Comparison of ENCODE assay signal across 2 fruit fly cellular contexts in the genomic region with DNA sequence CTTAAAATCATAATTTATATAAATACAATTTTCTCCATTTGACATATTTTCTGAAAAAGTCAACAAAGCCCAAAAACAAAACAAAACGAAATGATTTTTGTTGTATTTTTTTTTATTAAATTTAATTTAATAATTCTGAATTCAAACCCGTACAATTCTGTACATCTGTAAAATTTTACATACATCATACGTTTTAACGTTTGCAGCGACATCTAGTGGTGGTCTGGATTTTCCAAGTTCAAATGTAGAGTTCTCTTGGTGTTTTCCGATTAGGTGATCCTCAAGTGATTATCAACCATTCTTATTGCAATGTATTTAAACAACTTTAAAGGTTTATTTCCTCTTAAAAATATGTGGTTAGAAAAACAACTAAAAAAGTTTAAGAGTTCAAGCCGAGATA.
A peak's percentile ranks its signal among the peaks of the same experiment; 100 is the strongest.
TF ChIP-seq lines count a peak whose summit lies in the region.

No protein-coding gene starts in this region.

TF ChIP-seq in whole organism, embryonic, 481 proteins besides CTCF, POLR2A, EP300 and RAD21 (continued from another document and continues in another):
- TF ChIP-seq Nf-YB (GFP tag; optimal IDR thresholded peaks at IDR 0.05; lab: Kevin White, UChicago) (no peak), CG1233 (GFP tag; optimal IDR thresholded peaks at IDR 0.05; lab: Kevin White, UChicago) (no peak), tin (GFP tag; optimal IDR thresholded peaks at IDR 0.05; lab: Kevin White, UChicago) (peak; percentile 43), NK7.1 (GFP tag; optimal IDR thresholded peaks at IDR 0.05; lab: Kevin White, UChicago) (no peak), CG10979 (tag; optimal IDR thresholded peaks at IDR 0.05; lab: Kevin White, UChicago) (peak; percentile 100), Hmr (GFP tag; optimal IDR thresholded peaks at IDR 0.05; lab: Kevin White, UChicago) (peak; percentile 27), phol (tag; optimal IDR thresholded peaks at IDR 0.05; lab: Kevin White, UChicago) (peak; percentile 42), Sox102F (GFP tag; optimal IDR thresholded peaks at IDR 0.05; lab: Kevin White, UChicago) (peak; percentile 39), zfh1 (GFP tag; IDR thresholded peaks at IDR 0.05; lab: Robert Waterston, UW) (peak; percentile 15; the same call in 1 of the 3 replicates), Sry-δ (GFP tag; optimal IDR thresholded peaks at IDR 0.05; lab: Kevin White, UChicago) (peak; percentile 7), CG14860 (GFP tag; IDR thresholded peaks at IDR 0.05; lab: Robert Waterston, UW; ENCODE audit: partially characterized antibody) (no peak), jumu (GFP tag; optimal IDR thresholded peaks at IDR 0.05; lab: Kevin White, UChicago) (peak; percentile 15), CG10543 (GFP tag; optimal IDR thresholded peaks at IDR 0.05; lab: Kevin White, UChicago) (no peak), CG15696 (tag; optimal IDR thresholded peaks at IDR 0.05; lab: Kevin White, UChicago) (peak; percentile 68), CG7556 (GFP tag; optimal IDR thresholded peaks at IDR 0.05; lab: Kevin White, UChicago) (no peak), CG8089 (GFP tag; optimal IDR thresholded peaks at IDR 0.05; lab: Kevin White, UChicago) (peak; percentile 14), CG2199 (GFP tag; IDR thresholded peaks at IDR 0.05; lab: Robert Waterston, UW) (peak; percentile 65; the same call in 1 of the 3 replicates), odd (GFP tag; optimal IDR thresholded peaks at IDR 0.05; lab: Kevin White, UChicago) (no peak), tna (GFP tag; IDR thresholded peaks at IDR 0.05; lab: Robert Waterston, UW; ENCODE audit: partially characterized antibody) (no peak), Elba2 (GFP tag; optimal IDR thresholded peaks at IDR 0.05; lab: Kevin White, UChicago) (peak; percentile 97), trem (tag; optimal IDR thresholded peaks at IDR 0.05; lab: Kevin White, UChicago) (peak; percentile 57), Xbp1 (GFP tag; optimal IDR thresholded peaks at IDR 0.05; lab: Kevin White, UChicago) (peak; percentile 72), CG17829 (tag; optimal IDR thresholded peaks at IDR 0.05; lab: Kevin White, UChicago) (peak; percentile 73), Ptx1 (GFP tag; IDR thresholded peaks at IDR 0.05; lab: Robert Waterston, UW) (0 out of 2 replicates have a peak, but pooled peaks have one; percentile 20), Jarid2 (GFP tag; optimal IDR thresholded peaks at IDR 0.05; lab: Kevin White, UChicago) (peak; percentile 34), CG17186 (GFP tag; optimal IDR thresholded peaks at IDR 0.05; lab: Kevin White, UChicago) (no peak), CG13296 (GFP tag; optimal IDR thresholded peaks at IDR 0.05; lab: Kevin White, UChicago) (no peak), CG13287 (GFP tag; IDR thresholded peaks at IDR 0.05; lab: Robert Waterston, UW; ENCODE audit: partially characterized antibody) (no peak), CG4854 (GFP tag; optimal IDR thresholded peaks at IDR 0.05; lab: Kevin White, UChicago) (no peak), salm (tag; optimal IDR thresholded peaks at IDR 0.05; lab: Kevin White, UChicago) (no peak), Antp (GFP tag; optimal IDR thresholded peaks at IDR 0.05; lab: Kevin White, UChicago) (peak; percentile 20), CG1647 (GFP tag; optimal IDR thresholded peaks at IDR 0.05; lab: Kevin White, UChicago) (peak; percentile 20), Mrtf (GFP tag; IDR thresholded peaks at IDR 0.05; lab: Robert Waterston, UW) (no peak), amos (GFP tag; IDR thresholded peaks at IDR 0.05; lab: Robert Waterston, UW; ENCODE audit: partially characterized antibody) (peak; percentile 56), sug (tag; optimal IDR thresholded peaks at IDR 0.05; lab: Kevin White, UChicago) (peak; percentile 29), CG14050 (GFP tag; IDR thresholded peaks at IDR 0.05; lab: Robert Waterston, UW) (no peak), CG18764 (GFP tag; optimal IDR thresholded peaks at IDR 0.05; lab: Kevin White, UChicago) (peak; percentile 15), CG9876 (GFP tag; optimal IDR thresholded peaks at IDR 0.05; lab: Kevin White, UChicago) (peak; percentile 24), insv (GFP tag; optimal IDR thresholded peaks at IDR 0.05; lab: Kevin White, UChicago) (peak in 1 of 2 experiments; percentile 99), Drgx (GFP tag; IDR thresholded peaks at IDR 0.05; lab: Robert Waterston, UW) (no peak), CG8944 (GFP tag; optimal IDR thresholded peaks at IDR 0.05; lab: Kevin White, UChicago) (peak; percentile 26), CG12769 (tag; optimal IDR thresholded peaks at IDR 0.05; lab: Kevin White, UChicago) (peak; percentile 22), dmrt11E (tag; optimal IDR thresholded peaks at IDR 0.05; lab: Kevin White, UChicago) (peak; percentile 19), CG3995 (GFP tag; optimal IDR thresholded peaks at IDR 0.05; lab: Kevin White, UChicago) (peak; percentile 77), Atf-2 (GFP tag; optimal IDR thresholded peaks at IDR 0.05; lab: Kevin White, UChicago) (no peak), Hsf (GFP tag; optimal IDR thresholded peaks at IDR 0.05; lab: Kevin White, UChicago) (peak; percentile 50), Mad (GFP tag; optimal IDR thresholded peaks at IDR 0.05; lab: Kevin White, UChicago) (peak; percentile 14), otp (GFP tag; IDR thresholded peaks at IDR 0.05; lab: Robert Waterston, UW) (no peak), lmd (GFP tag; IDR thresholded peaks at IDR 0.05; lab: Robert Waterston, UW) (no peak; the same call in 1 of the 2 replicates), Myb (GFP tag; optimal IDR thresholded peaks at IDR 0.05; lab: Kevin White, UChicago) (peak; percentile 2), Dek (tag; optimal IDR thresholded peaks at IDR 0.05; lab: Kevin White, UChicago) (peak; percentile 56), Poxn (GFP tag; IDR thresholded peaks at IDR 0.05; lab: Robert Waterston, UW) (no peak), sisA (GFP tag; IDR thresholded peaks at IDR 0.05; lab: Robert Waterston, UW) (peak; percentile 36), NFAT (GFP tag; IDR thresholded peaks at IDR 0.05; lab: Robert Waterston, UW) (peak; percentile 38; the same call in 1 of the 2 replicates), Ets97D (GFP tag; optimal IDR thresholded peaks at IDR 0.05; lab: Kevin White, UChicago) (peak; percentile 14), CG11247 (GFP tag; IDR thresholded peaks at IDR 0.05; lab: Robert Waterston, UW) (peak; percentile 57), Trl (optimal IDR thresholded peaks at IDR 0.05; lab: Kevin White, UChicago) (no peak), Trl (GFP tag; optimal IDR thresholded peaks at IDR 0.05; lab: Kevin White, UChicago) (peak; percentile 1), fd102C (GFP tag; optimal IDR thresholded peaks at IDR 0.05; lab: Kevin White, UChicago) (peak; percentile 51), gem (tag; optimal IDR thresholded peaks at IDR 0.05; lab: Kevin White, UChicago) (peak; percentile 54), CG1603 (tag; optimal IDR thresholded peaks at IDR 0.05; lab: Kevin White, UChicago) (peak; percentile 49), CG12071 (GFP tag; optimal IDR thresholded peaks at IDR 0.05; lab: Kevin White, UChicago) (no peak), Hr3 (GFP tag; optimal IDR thresholded peaks at IDR 0.05; lab: Kevin White, UChicago) (peak; percentile 33)

TF ChIP-seq in whole organism, prepupa, 60 proteins besides CTCF, POLR2A, EP300 and RAD21 (continued from another document):
- no peak for TF ChIP-seq Sox102F (GFP tag; optimal IDR thresholded peaks at IDR 0.05; lab: Kevin White, UChicago)
- TF ChIP-seq Sox14 (GFP tag; optimal IDR thresholded peaks at IDR 0.05; lab: Kevin White, UChicago) = no peak
- no peak for TF ChIP-seq Eip75B (GFP tag; optimal IDR thresholded peaks at IDR 0.05; lab: Kevin White, UChicago)
- no peak for TF ChIP-seq vri (GFP tag; optimal IDR thresholded peaks at IDR 0.05; lab: Kevin White, UChicago)
- peak; percentile 15 for TF ChIP-seq CG10631 (GFP tag; optimal IDR thresholded peaks at IDR 0.05; lab: Kevin White, UChicago)
- no peak for TF ChIP-seq CG8632 (GFP tag; optimal IDR thresholded peaks at IDR 0.05; lab: Kevin White, UChicago)
- TF ChIP-seq lz (GFP tag; optimal IDR thresholded peaks at IDR 0.05; lab: Kevin White, UChicago) = peak; percentile 26
- TF ChIP-seq Hr38 (GFP tag; optimal IDR thresholded peaks at IDR 0.05; lab: Kevin White, UChicago) = no peak
- TF ChIP-seq CG10669 (GFP tag; optimal IDR thresholded peaks at IDR 0.05; lab: Kevin White, UChicago) = no peak
- TF ChIP-seq pdm3 (GFP tag; optimal IDR thresholded peaks at IDR 0.05; lab: Kevin White, UChicago) = no peak
- no peak for TF ChIP-seq salr (GFP tag; optimal IDR thresholded peaks at IDR 0.05; lab: Kevin White, UChicago)
- TF ChIP-seq Met (GFP tag; optimal IDR thresholded peaks at IDR 0.05; lab: Kevin White, UChicago) = peak; percentile 5
- TF ChIP-seq net (GFP tag; optimal IDR thresholded peaks at IDR 0.05; lab: Kevin White, UChicago) = no peak
- no peak for TF ChIP-seq eg (GFP tag; IDR thresholded peaks at IDR 0.05; lab: Robert Waterston, UW)
- TF ChIP-seq CG11762 (GFP tag; optimal IDR thresholded peaks at IDR 0.05; lab: Kevin White, UChicago; ENCODE audit: insufficient read depth) = no peak
- no peak for TF ChIP-seq CG7368 (GFP tag; optimal IDR thresholded peaks at IDR 0.05; lab: Kevin White, UChicago)
- TF ChIP-seq CG9139 (GFP tag; optimal IDR thresholded peaks at IDR 0.05; lab: Kevin White, UChicago) = no peak
- no peak for TF ChIP-seq fd59A (GFP tag; optimal IDR thresholded peaks at IDR 0.05; lab: Kevin White, UChicago)
- no peak for TF ChIP-seq fkh (GFP tag; optimal IDR thresholded peaks at IDR 0.05; lab: Kevin White, UChicago)
- peak; percentile 17 for TF ChIP-seq Eip78C (GFP tag; lab: Kevin White, UChicago)
- TF ChIP-seq CG6163 (GFP tag; IDR thresholded peaks at IDR 0.05; lab: Robert Waterston, UW) = no peak
- no peak for TF ChIP-seq topi (GFP tag; optimal IDR thresholded peaks at IDR 0.05; lab: Kevin White, UChicago)
- peak; percentile 37 for TF ChIP-seq cyc (GFP tag; optimal IDR thresholded peaks at IDR 0.05; lab: Kevin White, UChicago)
- no peak for TF ChIP-seq Gug (GFP tag; IDR thresholded peaks at IDR 0.05; lab: Robert Waterston, UW)
- peak; percentile 38 for TF ChIP-seq Hr39 (GFP tag; optimal IDR thresholded peaks at IDR 0.05; lab: Kevin White, UChicago)
- no peak for TF ChIP-seq fd85E (GFP tag; optimal IDR thresholded peaks at IDR 0.05; lab: Kevin White, UChicago)
- no peak for TF ChIP-seq ss (GFP tag; optimal IDR thresholded peaks at IDR 0.05; lab: Kevin White, UChicago)
- TF ChIP-seq CG1621 (tag; optimal IDR thresholded peaks at IDR 0.05; lab: Kevin White, UChicago) = peak; percentile 100
- TF ChIP-seq CG8319 (GFP tag; optimal IDR thresholded peaks at IDR 0.05; lab: Kevin White, UChicago) = no peak
- TF ChIP-seq CG16779 (tag; optimal IDR thresholded peaks at IDR 0.05; lab: Kevin White, UChicago) = no peak
- no peak for TF ChIP-seq CG3919 (GFP tag; optimal IDR thresholded peaks at IDR 0.05; lab: Kevin White, UChicago)
- TF ChIP-seq CG6854 (GFP tag; optimal IDR thresholded peaks at IDR 0.05; lab: Kevin White, UChicago) = no peak
